Worm (Caenorhabditis elegans) whole organism, late embryonic: ENCODE measurements around the gene C26B9.5.

Source experiments
- ceh-31 ChIP-seq: sonication (generic microtip); optimal IDR thresholded peaks from 2 replicates; lab custom pipeline; 2016; ENCODE audit warnings: missing genetic modification characterization, missing compliant biosample characterization
- pros-1 ChIP-seq: fragments of 150-350 bp; optimal IDR thresholded peaks from 2 replicates; lab custom pipeline; 2014; ENCODE audit warnings: missing biosample characterization, missing genetic modification reagents, missing genetic modification characterization
- zip-5 ChIP-seq: sonication (generic microtip); optimal IDR thresholded peaks from 2 replicates; lab custom pipeline; 2016; ENCODE audit warnings: missing genetic modification characterization, missing compliant biosample characterization

DNA sequence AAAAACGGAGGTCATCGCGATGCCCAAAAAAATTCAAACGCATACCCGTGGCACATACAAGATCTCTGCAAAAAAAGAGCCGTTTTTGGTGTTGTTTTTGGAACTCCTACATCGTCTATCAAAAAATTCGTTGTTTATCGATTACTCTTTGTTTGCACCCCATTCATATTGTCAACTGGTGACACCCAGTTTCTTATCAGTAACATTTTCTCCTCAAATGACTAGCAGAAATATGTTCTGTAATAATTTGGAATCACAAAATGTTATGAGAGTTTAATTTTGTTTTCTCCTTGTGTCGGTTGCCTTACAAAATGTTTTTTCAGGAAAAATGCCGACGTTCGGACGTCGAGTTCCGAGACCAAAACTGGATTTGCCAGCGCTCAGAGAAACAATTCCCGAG lies 45.5 kb downstream of the C26B9.5 start, which contains the start of gene sek-4:
- TF ChIP-seq zip-5 (tag; lab: Kevin White, UChicago) (no peak), ceh-31 (tag; lab: Kevin White, UChicago) (no peak), pros-1 (tag; lab: Kevin White, UChicago) (no peak)
